Fruit fly (Drosophila melanogaster): ENCODE results near the gene CG14154.
A peak's percentile ranks its signal among the peaks of the same experiment; 100 is the strongest.

Gene CG14154

DNA sequence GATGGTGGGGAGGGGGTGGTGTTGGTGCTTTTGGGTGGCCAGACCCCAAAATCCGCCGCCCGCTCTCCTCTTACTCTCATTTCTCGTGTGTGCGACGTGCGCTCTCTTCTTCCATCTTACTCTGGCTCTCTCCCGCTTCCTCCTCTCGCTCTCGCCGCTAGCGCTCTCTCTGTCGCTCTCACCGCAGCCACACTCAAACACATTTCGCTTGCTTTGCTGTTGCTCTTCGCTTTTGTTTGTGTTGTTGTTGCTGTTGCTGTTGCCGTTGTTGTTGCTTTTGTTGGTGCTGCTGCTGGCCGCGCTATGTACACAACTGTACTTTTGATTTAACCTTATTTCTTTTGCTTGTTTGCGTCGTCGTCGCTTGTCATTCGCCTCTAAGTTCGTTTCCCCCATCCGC is 40.1 kb downstream of the CG14154 start:
- TF ChIP-seq Hr78 (GFP tag; optimal IDR thresholded peaks at IDR 0.05): no peak
- peak; percentile 83 to 92 for TF ChIP-seq dl (GFP tag; optimal IDR thresholded peaks at IDR 0.05; ENCODE audit: insufficient read depth in 1 of 2, partially characterized antibody in 2 of 2)
- no peak for TF ChIP-seq N (GFP tag; optimal IDR thresholded peaks at IDR 0.05)
- no peak for TF ChIP-seq Mio (GFP tag; optimal IDR thresholded peaks at IDR 0.05)
- no peak for TF ChIP-seq dmrt93B (GFP tag; optimal IDR thresholded peaks at IDR 0.05)
- no peak for TF ChIP-seq woc (GFP tag; optimal IDR thresholded peaks at IDR 0.05)
- peak; percentile 60 for TF ChIP-seq br (GFP tag; optimal IDR thresholded peaks at IDR 0.05)
- TF ChIP-seq Dif (GFP tag; optimal IDR thresholded peaks at IDR 0.05; ENCODE audit: partially characterized antibody): peak; percentile 95
- TF ChIP-seq Abd-B (GFP tag; optimal IDR thresholded peaks at IDR 0.05): no peak
- TF ChIP-seq fru (GFP tag; optimal IDR thresholded peaks at IDR 0.05): no peak
- no peak for TF ChIP-seq usp (GFP tag; optimal IDR thresholded peaks at IDR 0.05)
- TF ChIP-seq CG9705 (GFP tag; optimal IDR thresholded peaks at IDR 0.05): no peak
- no peak for TF ChIP-seq dsf (GFP tag; optimal IDR thresholded peaks at IDR 0.05; ENCODE audit: borderline replicate concordance)
- no peak for TF ChIP-seq jim (GFP tag; optimal IDR thresholded peaks at IDR 0.05)
- peak; percentile 11 for TF ChIP-seq sage (GFP tag; optimal IDR thresholded peaks at IDR 0.05)
- TF ChIP-seq foxo (GFP tag; optimal IDR thresholded peaks at IDR 0.05): no peak
- no peak for TF ChIP-seq HLH106 (tag; optimal IDR thresholded peaks at IDR 0.05)
- TF ChIP-seq brk (GFP tag; optimal IDR thresholded peaks at IDR 0.05): no peak
- peak; percentile 2 for TF ChIP-seq Sp1 (GFP tag; optimal IDR thresholded peaks at IDR 0.05)
- TF ChIP-seq GATAd (GFP tag; optimal IDR thresholded peaks at IDR 0.05): no peak
- no peak for TF ChIP-seq Vsx2 (GFP tag; optimal IDR thresholded peaks at IDR 0.05; ENCODE audit: partially characterized antibody)
- no peak for TF ChIP-seq lola (GFP tag; optimal IDR thresholded peaks at IDR 0.05)
- no peak for TF ChIP-seq Hnf4 (GFP tag; optimal IDR thresholded peaks at IDR 0.05)
- peak; percentile 57 for TF ChIP-seq Dfd (GFP tag; optimal IDR thresholded peaks at IDR 0.05)
- TF ChIP-seq pan (optimal IDR thresholded peaks at IDR 0.05): no peak
- TF ChIP-seq h (GFP tag; optimal IDR thresholded peaks at IDR 0.05): peak; percentile 57
- TF ChIP-seq CG32264 (GFP tag; optimal IDR thresholded peaks at IDR 0.05): no peak
- TF ChIP-seq sv (GFP tag; optimal IDR thresholded peaks at IDR 0.05): no peak
- peak; percentile 76 for TF ChIP-seq psq (GFP tag; optimal IDR thresholded peaks at IDR 0.05)
- TF ChIP-seq tai (GFP tag; optimal IDR thresholded peaks at IDR 0.05): no peak
- no peak for TF ChIP-seq CrebA (GFP tag; optimal IDR thresholded peaks at IDR 0.05; ENCODE audit: borderline replicate concordance)
- TF ChIP-seq OdsH (GFP tag; optimal IDR thresholded peaks at IDR 0.05): no peak
- no peak for TF ChIP-seq Myc (optimal IDR thresholded peaks at IDR 0.05)
- no peak for TF ChIP-seq Hr83 (GFP tag; optimal IDR thresholded peaks at IDR 0.05; ENCODE audit: poor library complexity, severe bottlenecking)
- no peak for TF ChIP-seq Rel (GFP tag; optimal IDR thresholded peaks at IDR 0.05)
- TF ChIP-seq Rel (tag; optimal IDR thresholded peaks at IDR 0.05): peak; percentile 12
- peak; percentile 5 for TF ChIP-seq rgr (GFP tag; optimal IDR thresholded peaks at IDR 0.05)
- TF ChIP-seq ey (GFP tag; optimal IDR thresholded peaks at IDR 0.05): no peak
- no peak for TF ChIP-seq Jra (GFP tag; optimal IDR thresholded peaks at IDR 0.05)

DNA sequence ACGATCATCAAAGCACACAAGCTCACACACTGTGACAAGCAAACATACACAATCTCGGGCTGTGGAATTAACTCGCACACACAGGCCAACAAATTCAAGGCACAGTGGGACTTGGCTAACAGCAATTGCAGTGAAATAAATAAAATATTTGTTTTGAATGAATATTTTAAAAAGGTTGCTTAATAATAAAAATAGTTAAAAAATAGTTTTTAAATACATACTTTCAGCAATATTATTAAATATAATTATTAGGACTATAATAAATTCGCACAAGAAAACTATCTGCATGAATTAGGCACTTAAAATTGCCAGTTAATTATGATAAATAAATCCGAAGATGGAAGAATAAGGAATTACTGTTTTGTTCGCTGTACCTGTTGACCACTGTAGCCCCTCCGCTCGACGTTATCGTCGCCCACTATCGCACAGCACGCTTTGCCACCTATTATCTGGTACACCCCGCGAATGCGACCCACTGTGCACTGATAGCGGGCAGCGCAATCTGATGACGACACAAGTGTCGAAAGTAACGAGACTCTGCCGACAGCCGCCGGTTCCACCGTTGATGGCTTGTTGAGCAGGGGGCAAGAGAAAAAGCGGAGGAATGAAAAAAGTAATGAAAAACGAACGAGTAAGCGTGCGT is 41.2 kb downstream of the CG14154 start:
- TF ChIP-seq Hr83 (GFP tag; optimal IDR thresholded peaks at IDR 0.05; ENCODE audit: poor library complexity, severe bottlenecking) (peak; percentile 96), Abd-B (GFP tag; optimal IDR thresholded peaks at IDR 0.05) (no peak), Rel (GFP tag; optimal IDR thresholded peaks at IDR 0.05) (peak; percentile 86), Rel (tag; optimal IDR thresholded peaks at IDR 0.05) (peak; percentile 76), Hnf4 (GFP tag; optimal IDR thresholded peaks at IDR 0.05) (peak; percentile 81), Mio (GFP tag; optimal IDR thresholded peaks at IDR 0.05) (peak; percentile 39), CG32264 (GFP tag; optimal IDR thresholded peaks at IDR 0.05) (peak; percentile 51), Vsx2 (GFP tag; optimal IDR thresholded peaks at IDR 0.05; ENCODE audit: partially characterized antibody) (no peak), Jra (GFP tag; optimal IDR thresholded peaks at IDR 0.05) (peak; percentile 72), tai (GFP tag; optimal IDR thresholded peaks at IDR 0.05) (peak; percentile 68), N (GFP tag; optimal IDR thresholded peaks at IDR 0.05) (no peak), lola (GFP tag; optimal IDR thresholded peaks at IDR 0.05) (no peak), jim (GFP tag; optimal IDR thresholded peaks at IDR 0.05) (peak; percentile 93), dsf (GFP tag; optimal IDR thresholded peaks at IDR 0.05; ENCODE audit: borderline replicate concordance) (peak; percentile 72), HLH106 (tag; optimal IDR thresholded peaks at IDR 0.05) (peak; percentile 97), Dfd (GFP tag; optimal IDR thresholded peaks at IDR 0.05) (peak; percentile 97), dl (GFP tag; optimal IDR thresholded peaks at IDR 0.05; ENCODE audit: insufficient read depth in 1 of 2, partially characterized antibody in 2 of 2) (peak in 1 of 2 experiments; percentile 0), dmrt93B (GFP tag; optimal IDR thresholded peaks at IDR 0.05) (peak; percentile 97), Sp1 (GFP tag; optimal IDR thresholded peaks at IDR 0.05) (peak; percentile 98), pan (optimal IDR thresholded peaks at IDR 0.05) (no peak), h (GFP tag; optimal IDR thresholded peaks at IDR 0.05) (peak; percentile 96), psq (GFP tag; optimal IDR thresholded peaks at IDR 0.05) (peak; percentile 97), brk (GFP tag; optimal IDR thresholded peaks at IDR 0.05) (peak; percentile 91), foxo (GFP tag; optimal IDR thresholded peaks at IDR 0.05) (peak; percentile 27 to 98), br (GFP tag; optimal IDR thresholded peaks at IDR 0.05) (peak; percentile 87), CG9705 (GFP tag; optimal IDR thresholded peaks at IDR 0.05) (peak; percentile 93), fru (GFP tag; optimal IDR thresholded peaks at IDR 0.05) (peak; percentile 94), Hr78 (GFP tag; optimal IDR thresholded peaks at IDR 0.05) (no peak), sage (GFP tag; optimal IDR thresholded peaks at IDR 0.05) (peak; percentile 86), OdsH (GFP tag; optimal IDR thresholded peaks at IDR 0.05) (peak; percentile 98), woc (GFP tag; optimal IDR thresholded peaks at IDR 0.05) (peak; percentile 91), usp (GFP tag; optimal IDR thresholded peaks at IDR 0.05) (no peak), Dif (GFP tag; optimal IDR thresholded peaks at IDR 0.05; ENCODE audit: partially characterized antibody) (peak; percentile 64), sv (GFP tag; optimal IDR thresholded peaks at IDR 0.05) (peak; percentile 98), CrebA (GFP tag; optimal IDR thresholded peaks at IDR 0.05; ENCODE audit: borderline replicate concordance) (no peak), ey (GFP tag; optimal IDR thresholded peaks at IDR 0.05) (peak; percentile 91), Myc (optimal IDR thresholded peaks at IDR 0.05) (no peak), GATAd (GFP tag; optimal IDR thresholded peaks at IDR 0.05) (peak; percentile 68), rgr (GFP tag; optimal IDR thresholded peaks at IDR 0.05) (peak; percentile 96)
